Fruit fly (Drosophila melanogaster) whole organism, wandering third instar larva: ENCODE data around the gene CG6592.

Experiments
- Hr83 ChIP-seq: fragments of 200-300 bp; sonication (Bioruptor generic); optimal IDR thresholded peaks from 2 replicates; lab custom pipeline; 2016; ENCODE audit warnings: missing biosample characterization, mild to moderate bottlenecking, missing genetic modification characterization, moderate library complexity; ENCODE audit not compliant: poor library complexity, severe bottlenecking
- psq ChIP-seq: fragments of 200-800 bp; sonication (Bioruptor generic); optimal IDR thresholded peaks from 3 replicates; lab custom pipeline; 2017; ENCODE audit warnings: missing biosample characterization, mild to moderate bottlenecking, missing genetic modification characterization, moderate library complexity

DNA sequence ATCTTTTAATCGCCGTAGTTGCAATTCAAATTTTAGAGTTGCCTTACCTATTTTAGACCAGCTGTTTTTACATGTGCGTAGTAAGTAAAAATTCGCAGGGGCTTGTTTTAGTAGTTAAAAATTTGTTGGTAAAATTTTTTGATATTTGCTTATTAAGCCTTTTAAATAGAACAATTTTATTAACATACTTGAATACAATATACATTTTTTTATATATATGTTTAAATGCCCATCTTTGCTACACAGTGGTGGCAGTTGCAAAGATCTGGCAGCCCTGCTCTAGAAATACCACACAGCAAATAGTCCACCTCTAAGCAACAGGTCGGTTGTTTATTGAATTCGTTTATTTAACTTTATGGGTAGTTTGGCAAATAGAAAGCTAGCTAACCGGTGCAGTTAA is 35.2 kb downstream of the CG6592 start, which contains the start of the genes CG10467 and loj:
- TF ChIP-seq psq (GFP tag; lab: Kevin White, UChicago) = peak; percentile 89
- TF ChIP-seq Hr83 (GFP tag; lab: Kevin White, UChicago) = peak; percentile 72
